Fruit fly (Drosophila melanogaster) whole organism, embryonic: Measurements from ENCODE around the gene asl.
A peak's percentile ranks its signal among the peaks of the same experiment; 100 is the strongest.

ENCODE experiments used
- CG10565 ChIP-seq: fragments of 200-800 bp; sonication (Bioruptor generic); optimal IDR thresholded peaks from 3 replicates; lab custom pipeline; 2016; ENCODE audit warnings: missing biosample characterization, mild to moderate bottlenecking, missing genetic modification characterization
- CG10979 ChIP-seq: fragments of 200-800 bp; sonication (Bioruptor generic); optimal IDR thresholded peaks from 2 replicates; lab custom pipeline; 2018; ENCODE audit warnings: missing biosample characterization, mild to moderate bottlenecking, missing genetic modification characterization, moderate library complexity
- CG11093 ChIP-seq: fragments of 200-800 bp; sonication (Bioruptor generic); IDR thresholded peaks from 3 replicates; pipeline ENCODE4 v1.3.6; 2022; ENCODE audit warnings: missing biosample characterization, missing genetic modification characterization
- CG12299 ChIP-seq: fragments of 200-800 bp; sonication (Bioruptor generic); optimal IDR thresholded peaks from 2 replicates; lab custom pipeline; 2018; ENCODE audit warnings: missing biosample characterization, mild to moderate bottlenecking, missing genetic modification characterization
- CG13123 ChIP-seq: fragments of 200-800 bp; sonication (Bioruptor generic); optimal IDR thresholded peaks from 2 replicates; lab custom pipeline; 2016; ENCODE audit warnings: missing biosample characterization, missing genetic modification characterization
- CG15479 ChIP-seq: fragments of 200-800 bp; sonication (Bioruptor generic); optimal IDR thresholded peaks from 3 replicates; lab custom pipeline; 2019; ENCODE audit warnings: missing biosample characterization, mild to moderate bottlenecking, missing genetic modification characterization, moderate library complexity
- CG1647 ChIP-seq: fragments of 200-800 bp; sonication (Bioruptor generic); optimal IDR thresholded peaks from 3 replicates; lab custom pipeline; 2016; ENCODE audit warnings: missing biosample characterization, missing genetic modification characterization
- CG16779 ChIP-seq: fragments of 200-800 bp; sonication (Bioruptor generic); IDR thresholded peaks from 2 replicates; pipeline ENCODE4 v1.3.6; 2022; ENCODE audit warnings: missing biosample characterization, missing genetic modification characterization
- CG16813 ChIP-seq: fragments of 200-800 bp; sonication (Bioruptor generic); IDR thresholded peaks from 3 replicates; pipeline ENCODE4 v1.3.6; 2022; ENCODE audit warnings: missing biosample characterization, missing genetic modification characterization; ENCODE audit not compliant: partially characterized antibody
- CG17359 ChIP-seq: fragments of 200-800 bp; sonication (Bioruptor generic); optimal IDR thresholded peaks from 3 replicates; lab custom pipeline; 2018; ENCODE audit warnings: missing biosample characterization, mild to moderate bottlenecking, missing genetic modification characterization, moderate library complexity
- CG17568 ChIP-seq: fragments of 200-800 bp; sonication (Bioruptor generic); optimal IDR thresholded peaks from 2 replicates; lab custom pipeline; 2018; ENCODE audit warnings: missing biosample characterization, mild to moderate bottlenecking, missing genetic modification characterization, moderate library complexity
- CG30020 ChIP-seq: fragments of 200-800 bp; optimal IDR thresholded peaks from 2 replicates; lab custom pipeline; 2019; ENCODE audit warnings: missing biosample characterization, mild to moderate bottlenecking, missing genetic modification characterization, moderate library complexity
- CG31388 ChIP-seq: fragments of 200-800 bp; sonication (Bioruptor generic); optimal IDR thresholded peaks from 2 replicates; lab custom pipeline; 2016; ENCODE audit warnings: missing biosample characterization, missing genetic modification characterization
- CG32767 ChIP-seq: fragments of 200-800 bp; sonication (Bioruptor generic); IDR thresholded peaks from 2 replicates; pipeline ENCODE4 v1.3.6; 2022; ENCODE audit warnings: missing biosample characterization, missing genetic modification characterization
- CG33557 ChIP-seq: fragments of 200-800 bp; sonication (Bioruptor generic); optimal IDR thresholded peaks from 2 replicates; lab custom pipeline; 2019; ENCODE audit warnings: missing biosample characterization, mild to moderate bottlenecking, missing genetic modification characterization, moderate library complexity
- CG5180 ChIP-seq: fragments of 200-800 bp; sonication (Bioruptor generic); optimal IDR thresholded peaks from 3 replicates; lab custom pipeline; 2017; ENCODE audit warnings: missing biosample characterization, missing genetic modification characterization, mild to moderate bottlenecking, moderate library complexity, missing genetic modification reagents
- CG6765 ChIP-seq: fragments of 200-800 bp; sonication (Bioruptor generic); optimal IDR thresholded peaks from 3 replicates; lab custom pipeline; 2017; ENCODE audit warnings: missing biosample characterization, mild to moderate bottlenecking, missing genetic modification characterization
- CG6854 ChIP-seq: fragments of 200-800 bp; sonication (Bioruptor generic); optimal IDR thresholded peaks from 3 replicates; lab custom pipeline; 2017; ENCODE audit warnings: missing biosample characterization, mild to moderate bottlenecking, missing genetic modification characterization
- CG8924 ChIP-seq: fragments of 200-800 bp; optimal IDR thresholded peaks from 3 replicates; lab custom pipeline; 2019; ENCODE audit warnings: missing biosample characterization, mild to moderate bottlenecking, missing genetic modification characterization, moderate library complexity
- CG9932 ChIP-seq: fragments of 200-800 bp; sonication (Bioruptor generic); IDR thresholded peaks from 2 replicates; pipeline ENCODE4 v1.3.6; 2022; ENCODE audit warnings: missing biosample characterization, missing genetic modification characterization
- Deaf1 ChIP-seq: fragments of 200-800 bp; optimal IDR thresholded peaks from 3 replicates; lab custom pipeline; 2019; ENCODE audit warnings: missing biosample characterization, mild to moderate bottlenecking, missing genetic modification characterization, moderate library complexity
- Dp ChIP-seq: fragments of 200-800 bp; sonication (Bioruptor generic); optimal IDR thresholded peaks from 2 replicates; lab custom pipeline; 2018; ENCODE audit warnings: missing biosample characterization, mild to moderate bottlenecking, missing genetic modification characterization, moderate library complexity
- Fer3 ChIP-seq: fragments of 200-800 bp; sonication (Bioruptor generic); optimal IDR thresholded peaks from 2 replicates; lab custom pipeline; 2018; ENCODE audit warnings: missing biosample characterization, mild to moderate bottlenecking, missing genetic modification characterization, moderate library complexity
- Gsc ChIP-seq: fragments of 200-800 bp; sonication (Bioruptor generic); IDR thresholded peaks from 2 replicates; pipeline ENCODE4 v1.3.6; 2022; ENCODE audit warnings: missing biosample characterization, missing genetic modification characterization
- HLH4C ChIP-seq: fragments of 200-800 bp; sonication (Bioruptor generic); IDR thresholded peaks from 3 replicates; pipeline ENCODE4 v1.3.6; 2022; ENCODE audit warnings: missing biosample characterization, missing genetic modification characterization; ENCODE audit not compliant: partially characterized antibody
- Nf-YB ChIP-seq: fragments of 200-800 bp; sonication (Bioruptor generic); optimal IDR thresholded peaks from 3 replicates; lab custom pipeline; 2019; ENCODE audit warnings: missing biosample characterization, mild to moderate bottlenecking, missing genetic modification characterization, moderate library complexity
- Nf-YC ChIP-seq: fragments of 200-800 bp; optimal IDR thresholded peaks from 3 replicates; lab custom pipeline; 2019; ENCODE audit warnings: missing biosample characterization, mild to moderate bottlenecking, missing genetic modification characterization, moderate library complexity
- Spps ChIP-seq: fragments of 200-800 bp; sonication (Bioruptor generic); optimal IDR thresholded peaks from 2 replicates; lab custom pipeline; 2018; ENCODE audit warnings: missing biosample characterization, mild to moderate bottlenecking, missing genetic modification characterization
- Sry-δ ChIP-seq: fragments of 200-800 bp; sonication (Bioruptor generic); optimal IDR thresholded peaks from 2 replicates; lab custom pipeline; 2016; ENCODE audit warnings: missing biosample characterization, missing genetic modification characterization
- TFAM ChIP-seq: fragments of 200-800 bp; sonication (Bioruptor generic); optimal IDR thresholded peaks from 2 replicates; lab custom pipeline; 2017; ENCODE audit warnings: missing biosample characterization, missing genetic modification characterization, inconsistent platforms
- Xrp1 ChIP-seq: fragments of 200-800 bp; sonication (Bioruptor generic); IDR thresholded peaks from 2 replicates; pipeline ENCODE4 v1.3.6; 2022; ENCODE audit warnings: missing biosample characterization, missing genetic modification characterization
- abd-A ChIP-seq: fragments of 200-800 bp; sonication (Bioruptor generic); optimal IDR thresholded peaks from 3 replicates; lab custom pipeline; 2019; ENCODE audit warnings: missing biosample characterization, mild to moderate bottlenecking, missing genetic modification characterization, moderate library complexity
- bab2 ChIP-seq: fragments of 200-800 bp; sonication (Bioruptor generic); optimal IDR thresholded peaks from 2 replicates; lab custom pipeline; 2016; ENCODE audit warnings: missing biosample characterization, missing genetic modification characterization
- br ChIP-seq: fragments of >200 bp; optimal IDR thresholded peaks from 2 replicates; lab custom pipeline; 2017
- cad ChIP-seq: fragments of >200 bp; optimal IDR thresholded peaks from 2 replicates; lab custom pipeline; 2017; ENCODE audit warnings: missing biosample characterization, missing genetic modification characterization
- da ChIP-seq: fragments of 200-800 bp; sonication (Bioruptor generic); optimal IDR thresholded peaks from 2 replicates; lab custom pipeline; 2016; ENCODE audit warnings: missing biosample characterization, missing genetic modification characterization
- dimm ChIP-seq: fragments of 200-800 bp; sonication (Bioruptor generic); IDR thresholded peaks from 2 replicates; pipeline ENCODE4 v1.3.6; 2022; ENCODE audit warnings: missing biosample characterization, missing genetic modification characterization
- en ChIP-seq: fragments of 200-800 bp; sonication (Bioruptor generic); optimal IDR thresholded peaks from 2 replicates; lab custom pipeline; 2016; ENCODE audit warnings: missing biosample characterization, missing genetic modification characterization
- eve ChIP-seq, 2 experiments: fragments of >200 bp; optimal IDR thresholded peaks; 2 replicates each; lab custom pipeline; 2017; ENCODE audit warnings: missing biosample characterization in 2 of 2, missing genetic modification characterization in 2 of 2
- fu2 ChIP-seq: fragments of 200-800 bp; sonication (Bioruptor generic); optimal IDR thresholded peaks from 2 replicates; lab custom pipeline; 2016; ENCODE audit warnings: missing biosample characterization, missing genetic modification characterization
- gro ChIP-seq: fragments of 200-800 bp; sonication (Bioruptor generic); optimal IDR thresholded peaks from 2 replicates; lab custom pipeline; 2016; ENCODE audit warnings: missing biosample characterization, missing genetic modification characterization
- gsb-n ChIP-seq: fragments of 200-800 bp; sonication (Bioruptor generic); optimal IDR thresholded peaks from 3 replicates; lab custom pipeline; 2018; ENCODE audit warnings: missing biosample characterization, mild to moderate bottlenecking, missing genetic modification characterization
- lola ChIP-seq, 3 experiments: fragments of >200 bp in 2 of 3; fragments of 200-800 bp in 1 of 3; sonication (Bioruptor generic) in 1 of 3; optimal IDR thresholded peaks; 2 replicates each; lab custom pipeline; 2017 to 2019; ENCODE audit warnings: missing biosample characterization in 3 of 3, missing genetic modification characterization in 3 of 3, mild to moderate bottlenecking in 1 of 3, moderate library complexity in 1 of 3
- psq ChIP-seq: fragments of 200-800 bp; sonication (Bioruptor generic); optimal IDR thresholded peaks from 2 replicates; lab custom pipeline; 2017; ENCODE audit warnings: missing biosample characterization, missing genetic modification characterization
- sisA ChIP-seq: fragments of 200-800 bp; sonication (Bioruptor generic); IDR thresholded peaks from 2 replicates; pipeline ENCODE4 v1.3.6; 2022; ENCODE audit warnings: missing biosample characterization, missing genetic modification characterization
- trh ChIP-seq: fragments of 200-800 bp; sonication (Bioruptor generic); optimal IDR thresholded peaks from 2 replicates; lab custom pipeline; 2016; ENCODE audit warnings: missing biosample characterization, missing genetic modification characterization
- wdn ChIP-seq: fragments of 200-800 bp; sonication (Bioruptor generic); IDR thresholded peaks from 2 replicates; pipeline ENCODE4 v1.3.6; 2022; ENCODE audit warnings: missing biosample characterization, missing genetic modification characterization

asl gene

dm6 chr3R:5624115-5624878 is 18.0 kb upstream of the asl start, which contains the start of the genes Dph4, Spec2 and RpL13A (continued):
- peak; percentile 79 for TF ChIP-seq CG10979 (tag; lab: Kevin White, UChicago)
- TF ChIP-seq dimm (GFP tag; lab: Robert Waterston, UW), result no peak
- TF ChIP-seq CG11093 (GFP tag; lab: Robert Waterston, UW), result peak; percentile 43; the same call in 1 of the 3 replicates
- TF ChIP-seq fu2 (GFP tag; lab: Kevin White, UChicago), result peak; percentile 88
- no peak for TF ChIP-seq Gsc (GFP tag; lab: Robert Waterston, UW)
- peak; percentile 82 for TF ChIP-seq CG5180
- TF ChIP-seq HLH4C (GFP tag; lab: Robert Waterston, UW), result no peak
- TF ChIP-seq CG33557 (GFP tag; lab: Kevin White, UChicago), result peak; percentile 91
- TF ChIP-seq CG17359, result peak; percentile 88
- TF ChIP-seq lola (GFP tag; optimal IDR thresholded peaks at IDR 0.05; lab: Kevin White, UChicago), result peak in 1 of 3 experiments; percentile 70
- TF ChIP-seq br, result no peak
- TF ChIP-seq CG1647 (GFP tag; lab: Kevin White, UChicago), result peak; percentile 82
- no peak for TF ChIP-seq CG16779 (GFP tag; lab: Robert Waterston, UW)
- peak; percentile 68 for TF ChIP-seq CG10565 (GFP tag; lab: Kevin White, UChicago)

DNA sequence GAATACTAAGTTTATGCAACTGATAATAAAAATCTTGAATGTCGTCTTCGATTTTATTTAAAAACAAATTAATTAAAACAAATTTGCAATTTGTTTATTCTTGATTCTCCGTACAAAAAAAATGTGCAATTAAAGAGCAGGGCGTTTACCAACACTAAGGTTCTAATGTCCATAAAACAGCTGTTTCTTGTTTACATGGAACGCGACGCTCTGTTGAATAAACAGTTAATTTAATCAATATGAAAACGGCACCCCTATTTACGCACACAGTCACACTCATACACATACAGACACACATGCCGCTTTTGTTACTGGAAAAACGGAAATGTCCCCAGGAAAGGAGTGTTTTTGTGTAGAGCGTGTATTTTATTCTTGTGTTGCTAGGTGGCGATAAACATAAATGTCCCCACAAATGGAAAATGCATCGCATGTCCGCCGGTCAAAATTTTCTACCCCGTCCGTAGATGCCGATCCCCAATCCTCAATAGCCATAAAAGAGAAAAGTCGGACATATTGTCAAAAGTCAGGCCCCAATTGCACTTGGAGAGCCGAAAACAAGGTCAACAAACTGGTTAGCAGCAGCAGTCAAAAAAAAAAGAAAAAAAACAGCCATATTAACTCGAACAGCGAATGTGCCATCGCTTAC is 16.8 kb upstream of the asl start:
- TF ChIP-seq Nf-YC (peak; percentile 43), Fer3 (tag; lab: Kevin White, UChicago) (peak; percentile 81), CG12299 (tag; lab: Kevin White, UChicago) (peak; percentile 90), Deaf1 (tag; lab: Kevin White, UChicago) (peak; percentile 37), CG17568 (GFP tag; lab: Kevin White, UChicago) (peak; percentile 91), Xrp1 (GFP tag; lab: Robert Waterston, UW) (no peak), da (no peak), CG8924 (tag; lab: Kevin White, UChicago) (peak; percentile 89), CG9932 (GFP tag; lab: Robert Waterston, UW) (no peak), CG6854 (GFP tag; lab: Kevin White, UChicago) (no peak), gro (GFP tag; lab: Kevin White, UChicago) (peak; percentile 83), wdn (GFP tag; lab: Robert Waterston, UW) (no peak), trh (peak; percentile 37), CG31388 (peak; percentile 40), dimm (GFP tag; lab: Robert Waterston, UW) (no peak), Spps (tag; lab: Kevin White, UChicago) (peak; percentile 72), Sry-δ (peak; percentile 21), CG16813 (GFP tag; lab: Robert Waterston, UW) (no peak), Nf-YB (GFP tag; lab: Kevin White, UChicago) (peak; percentile 63), psq (GFP tag; lab: Kevin White, UChicago) (peak; percentile 66), en (peak; percentile 69), gsb-n (tag; lab: Kevin White, UChicago) (peak; percentile 83), TFAM (GFP tag; lab: Kevin White, UChicago) (peak; percentile 9), CG13123 (peak; percentile 87), abd-A (tag; lab: Kevin White, UChicago) (peak; percentile 95), bab2 (peak; percentile 87), sisA (no peak), CG15479 (GFP tag; lab: Kevin White, UChicago) (peak; percentile 66), cad (no peak), CG30020 (tag; lab: Kevin White, UChicago) (peak; percentile 69), Dp (GFP tag; lab: Kevin White, UChicago) (no peak), CG6765 (GFP tag; lab: Kevin White, UChicago) (peak; percentile 71), CG32767 (GFP tag; lab: Robert Waterston, UW) (no peak), eve (GFP tag; optimal IDR thresholded peaks at IDR 0.05; lab: Kevin White, UChicago) (no peak)
